Fruit fly (Drosophila melanogaster) ovary, adult (tissue): Measurements from ENCODE around the gene kek5.
A peak's percentile ranks its signal among the peaks of the same experiment; 100 is the strongest.

Experiments used
- CG17801 ChIP-seq: fragments of 200-800 bp; optimal IDR thresholded peaks from 2 replicates; lab custom pipeline; 2019; ENCODE audit warnings: missing biosample characterization, mild to moderate bottlenecking, missing genetic modification characterization, moderate library complexity; ENCODE audit not compliant: partially characterized antibody

Gene kek5

dm6 chrX:19352830-19353441 lies at the start of gene kek5:
Gene kek5, plus strand, starts transcription at chrX:19353181.
- TF ChIP-seq CG17801 (GFP tag; lab: Kevin White, UChicago), result no peak

- no peak for TF ChIP-seq CG17801 (GFP tag; lab: Kevin White, UChicago)
Measured at dm6 chrX:19305172-19305571, 47.8 kb upstream of the kek5 start.

DNA sequence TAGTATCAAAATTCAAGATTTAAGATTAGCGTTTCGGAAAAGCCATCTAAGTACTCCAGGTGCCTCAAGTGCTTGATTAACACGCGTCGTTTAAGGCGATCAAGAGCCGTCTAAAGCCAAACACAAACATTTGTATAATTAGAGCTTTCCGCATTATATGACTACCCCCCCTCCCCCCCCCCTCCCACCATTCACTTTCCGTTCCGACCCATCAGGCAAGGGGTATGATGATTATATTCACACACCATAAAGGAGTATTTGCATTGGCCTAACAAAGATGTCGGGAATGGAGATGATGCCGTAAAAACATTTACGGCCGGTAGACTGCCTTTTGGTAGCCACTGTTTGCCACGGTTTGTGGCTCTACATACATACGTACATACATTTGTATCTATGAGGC lies 46.5 kb upstream of the kek5 start:
- peak; percentile 9 for TF ChIP-seq CG17801 (GFP tag; lab: Kevin White, UChicago)

- no peak for TF ChIP-seq CG17801 (GFP tag; lab: Kevin White, UChicago)
Measured at dm6 chrX:19307810-19308456, 45.0 kb upstream of the kek5 start, which contains the start of gene CG8051. Gene CG8051, minus strand, starts transcription at chrX:19307925.

DNA sequence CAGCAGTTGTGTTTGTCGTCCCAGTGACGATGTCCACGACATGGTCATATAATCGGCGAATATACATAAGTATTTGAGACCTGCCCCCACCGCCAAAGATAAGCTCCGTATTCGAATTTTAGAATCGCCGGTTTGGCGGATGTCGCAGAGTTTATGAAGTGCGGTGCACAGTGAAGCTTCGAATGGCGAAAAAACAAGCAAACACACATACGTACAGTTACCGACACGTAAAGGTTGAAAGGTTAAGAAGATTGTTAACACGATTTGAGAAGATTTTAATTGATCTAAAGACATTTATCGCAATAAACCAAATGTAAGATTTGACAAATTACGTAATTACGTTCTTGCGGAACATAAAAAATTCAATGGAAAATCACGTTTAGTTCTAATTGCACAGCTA lies 43.3 kb upstream of the kek5 start:
- no peak for TF ChIP-seq CG17801 (GFP tag; lab: Kevin White, UChicago)

DNA sequence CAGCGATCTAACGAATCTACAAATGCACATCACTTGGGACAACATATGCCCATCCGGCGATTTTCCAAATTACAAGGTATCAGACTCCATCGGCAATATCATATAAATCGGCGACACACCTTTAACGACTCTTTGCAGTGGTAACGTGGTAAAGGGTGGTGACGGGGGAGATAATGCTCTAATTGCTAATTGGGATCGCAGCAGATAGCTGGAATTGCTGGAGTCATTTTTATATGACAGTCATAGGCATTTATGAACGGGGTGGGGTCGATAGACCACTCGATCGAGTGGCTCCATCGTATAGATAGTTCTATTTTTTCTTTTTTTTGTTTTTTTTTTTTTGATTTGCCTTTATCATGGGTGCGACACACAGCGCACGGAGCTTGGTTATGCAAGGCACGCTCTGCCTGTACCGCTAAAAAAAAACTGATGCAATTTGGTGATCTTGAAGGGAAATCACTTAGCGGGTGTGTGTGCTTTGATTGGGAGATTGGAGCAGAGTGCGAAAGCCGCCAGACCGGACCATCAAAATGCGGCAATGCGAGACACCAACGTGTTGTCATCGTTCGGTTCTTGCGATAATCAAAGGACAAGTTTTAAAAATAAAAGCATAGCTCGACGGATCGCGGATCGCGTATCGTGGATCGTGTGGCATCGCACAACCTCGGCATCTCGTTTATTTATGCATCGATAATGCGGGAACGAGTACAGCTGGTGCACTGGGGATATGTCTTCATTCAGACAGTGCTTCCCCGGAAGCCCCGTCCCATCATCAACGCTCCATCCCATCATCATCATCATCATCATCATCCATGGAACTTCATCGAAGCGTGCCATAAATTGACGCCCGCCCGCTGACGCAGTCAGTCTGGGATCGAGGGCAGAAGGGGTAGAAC lies 38.5 kb upstream of the kek5 start:
- no peak for TF ChIP-seq CG17801 (GFP tag; lab: Kevin White, UChicago)

DNA sequence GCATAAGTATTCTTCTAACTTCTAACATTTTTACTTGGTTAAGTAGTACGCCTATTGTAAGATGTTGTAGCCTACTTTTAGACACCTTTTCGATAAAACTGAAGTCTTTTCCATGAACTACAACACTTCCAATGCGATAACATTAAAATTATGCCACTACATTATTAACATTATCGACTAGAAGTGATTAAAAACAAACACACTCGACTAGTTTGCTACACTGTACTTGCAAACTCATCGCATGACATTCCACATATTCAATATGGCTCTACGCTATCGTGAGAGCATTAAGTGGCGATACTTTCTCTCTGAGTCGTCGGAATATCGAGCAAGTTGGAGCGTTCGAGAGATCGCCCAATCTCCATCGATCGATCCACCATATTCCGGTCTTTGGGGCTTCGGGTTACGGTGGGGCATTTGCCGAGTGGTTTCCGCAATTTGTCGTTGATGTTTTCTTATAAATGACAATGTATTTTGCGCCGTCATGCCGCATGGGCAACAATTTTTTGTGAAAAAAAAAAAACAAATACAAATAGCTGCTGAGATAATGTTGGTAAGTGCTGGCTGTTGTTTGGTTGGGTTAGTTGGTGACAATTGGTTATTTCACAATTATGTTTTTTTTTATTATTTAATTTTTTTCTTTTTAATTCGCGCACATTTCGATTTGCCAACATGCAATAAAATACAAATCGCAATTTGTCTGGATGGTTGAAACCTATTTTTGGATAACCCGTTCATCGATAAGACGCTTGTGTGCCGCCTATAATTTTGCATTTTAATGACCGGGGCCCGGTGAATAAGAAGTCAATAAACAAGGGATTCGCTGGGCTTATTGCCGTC lies 37.3 kb upstream of the kek5 start:
- TF ChIP-seq CG17801 (GFP tag; lab: Kevin White, UChicago), result peak; percentile 7

- no peak for TF ChIP-seq CG17801 (GFP tag; lab: Kevin White, UChicago)
Measured at dm6 chrX:19316583-19316982, 36.4 kb upstream of the kek5 start.

- peak; percentile 68 for TF ChIP-seq CG17801 (GFP tag; lab: Kevin White, UChicago)
Measured at dm6 chrX:19317058-19317767, 35.8 kb upstream of the kek5 start.

dm6 chrX:19318924-19319323 lies 34.1 kb upstream of the kek5 start:
- TF ChIP-seq CG17801 (GFP tag; lab: Kevin White, UChicago), result no peak

DNA sequence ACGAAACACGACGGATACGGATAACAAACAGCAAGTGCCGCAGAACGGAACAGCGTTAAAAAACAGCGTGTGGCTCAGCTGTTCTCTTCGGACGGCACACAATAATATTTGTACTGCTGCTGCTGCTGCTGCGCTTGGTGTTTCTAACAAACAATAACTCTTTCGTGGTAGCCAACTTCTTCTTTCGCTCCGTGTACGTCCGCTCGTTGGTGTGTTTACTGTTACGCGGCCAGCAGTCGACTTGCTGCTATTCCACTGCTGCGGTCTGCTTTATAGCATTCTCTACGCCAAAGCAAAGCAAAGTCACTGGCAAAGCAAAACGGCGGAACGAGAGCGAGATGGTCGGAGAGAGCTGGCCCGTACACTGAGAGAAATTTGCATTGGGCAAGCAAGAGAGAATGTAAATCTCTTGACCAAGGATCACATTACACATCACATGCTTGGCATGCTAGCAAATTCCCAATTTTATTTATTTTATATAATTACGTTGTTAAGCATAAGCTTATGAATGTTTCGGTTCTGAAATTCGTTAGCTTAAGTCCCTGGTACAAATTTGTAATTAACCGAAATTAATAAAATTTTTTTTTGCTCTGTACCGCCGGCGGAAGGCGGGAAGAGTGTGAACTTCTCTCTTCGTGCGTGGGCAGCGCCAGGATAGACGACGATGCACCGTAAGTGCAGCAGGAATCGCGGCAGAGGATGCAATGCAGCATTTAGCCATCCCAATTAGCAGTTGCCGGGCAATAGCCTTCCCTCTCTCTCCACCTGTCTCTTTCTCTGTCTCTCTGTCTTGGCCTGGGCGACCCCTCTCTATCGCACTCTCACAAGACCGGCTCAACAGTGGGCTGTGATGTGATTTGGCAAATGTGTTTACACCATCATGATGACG lies 30.9 kb upstream of the kek5 start, which contains the start of gene out:
Gene out, minus strand, starts transcription at position 287 of the 889 bp plus-strand sequence.
- peak; percentile 96 for TF ChIP-seq CG17801 (GFP tag; lab: Kevin White, UChicago)

dm6 chrX:19322945-19323834 lies 29.8 kb upstream of the kek5 start:
- no peak for TF ChIP-seq CG17801 (GFP tag; lab: Kevin White, UChicago)
